Fruit fly (Drosophila melanogaster) whole organism, embryonic: ENCODE measurements around the gene Cbl.

ENCODE experiments used
- Abd-B ChIP-seq: fragments of 200-800 bp; sonication (Bioruptor generic); optimal IDR thresholded peaks from 2 replicates; lab custom pipeline; 2018; ENCODE audit warnings: missing biosample characterization, mild to moderate bottlenecking, missing genetic modification characterization, moderate library complexity
- Bdp1 ChIP-seq: fragments of 200-800 bp; sonication (Bioruptor generic); optimal IDR thresholded peaks from 3 replicates; lab custom pipeline; 2016; ENCODE audit warnings: missing biosample characterization, missing genetic modification characterization
- CG11247 ChIP-seq: fragments of 200-800 bp; sonication (Bioruptor generic); IDR thresholded peaks from 2 replicates; pipeline ENCODE4 v1.3.6; 2022; ENCODE audit warnings: missing biosample characterization, missing genetic modification characterization
- CG4617 ChIP-seq: fragments of 200-800 bp; sonication (Bioruptor generic); optimal IDR thresholded peaks from 3 replicates; lab custom pipeline; 2016; ENCODE audit warnings: missing biosample characterization, missing genetic modification characterization, borderline replicate concordance
- MESR4 ChIP-seq: fragments of 200-800 bp; sonication (Bioruptor generic); optimal IDR thresholded peaks from 2 replicates; lab custom pipeline; 2018; ENCODE audit warnings: missing biosample characterization, mild to moderate bottlenecking, missing genetic modification characterization, moderate library complexity
- Sox100B ChIP-seq: fragments of 200-800 bp; sonication (Bioruptor generic); optimal IDR thresholded peaks from 3 replicates; lab custom pipeline; 2018; ENCODE audit warnings: missing biosample characterization, mild to moderate bottlenecking, missing genetic modification characterization

dm6 chr3L:8437583-8437982 is 12.8 kb downstream of the Cbl start:
- TF ChIP-seq Abd-B (GFP tag; lab: Kevin White, UChicago) (no peak), MESR4 (GFP tag; lab: Kevin White, UChicago) (no peak), Bdp1 (GFP tag; lab: Kevin White, UChicago) (no peak), CG11247 (GFP tag; lab: Robert Waterston, UW) (no peak), CG4617 (GFP tag; lab: Kevin White, UChicago) (no peak), Sox100B (GFP tag; lab: Kevin White, UChicago) (no peak)
